Worm (Caenorhabditis elegans): ENCODE data around the gene srx-48.

srx-48 gene

DNA sequence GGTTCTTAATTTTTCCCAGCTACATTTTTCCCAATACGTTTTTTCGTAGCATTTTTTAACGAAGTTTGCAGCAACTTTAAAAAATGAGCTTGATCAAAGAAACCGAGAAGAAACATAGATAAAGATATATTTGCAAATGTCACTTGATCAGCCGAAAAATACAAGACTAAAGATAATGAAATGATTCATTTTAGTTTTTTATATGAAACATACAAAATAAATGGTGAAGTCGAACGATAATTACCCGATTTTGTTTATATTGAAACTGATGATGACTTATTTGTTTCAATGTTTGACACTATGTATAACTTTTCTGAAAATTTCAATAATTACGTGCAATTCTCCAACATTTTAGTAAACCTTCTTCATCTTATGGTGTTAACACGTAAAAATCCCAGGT is 35.2 kb downstream of the srx-48 start, which contains the start of gene srw-22:
Gene srw-22, plus strand, starts transcription at position 301 of the 400 bp plus-strand sequence.
- no peak for TF ChIP-seq mab-5 (tag; optimal IDR thresholded peaks at IDR 0.05)
- TF ChIP-seq ceh-83 (GFP tag; optimal IDR thresholded peaks at IDR 0.05), result no peak
- TF ChIP-seq nhr-28 (tag; optimal IDR thresholded peaks at IDR 0.05), result no peak
- no peak for TF ChIP-seq M03D4.4 (tag; optimal IDR thresholded peaks at IDR 0.05)
- no peak for TF ChIP-seq ceh-43 (GFP tag; optimal IDR thresholded peaks at IDR 0.05)
- TF ChIP-seq nhr-76 (tag; optimal IDR thresholded peaks at IDR 0.05), result no peak
- no peak for TF ChIP-seq mls-2 (tag; optimal IDR thresholded peaks at IDR 0.05)
- TF ChIP-seq unc-62 (GFP tag; optimal IDR thresholded peaks at IDR 0.05), result no peak
- no peak for TF ChIP-seq lsy-2 (tag; optimal IDR thresholded peaks at IDR 0.05)
- TF ChIP-seq elt-1 (tag; optimal IDR thresholded peaks at IDR 0.05; ENCODE audit: borderline replicate concordance, insufficient read depth), result no peak
- no peak for TF ChIP-seq nhr-12 (tag; optimal IDR thresholded peaks at IDR 0.05)
- TF ChIP-seq cnd-1 (tag; optimal IDR thresholded peaks at IDR 0.05), result no peak
- TF ChIP-seq nhr-237 (tag; optimal IDR thresholded peaks at IDR 0.05), result no peak
- TF ChIP-seq zip-8 (tag; optimal IDR thresholded peaks at IDR 0.05), result no peak
- no peak for TF ChIP-seq ceh-39 (tag; optimal IDR thresholded peaks at IDR 0.05)
- no peak for TF ChIP-seq sptf-1 (tag; optimal IDR thresholded peaks at IDR 0.05)
- no peak for TF ChIP-seq elt-3 (tag; optimal IDR thresholded peaks at IDR 0.05)
- TF ChIP-seq unc-39 (tag; optimal IDR thresholded peaks at IDR 0.05), result no peak
- TF ChIP-seq ces-1 (GFP tag; optimal IDR thresholded peaks at IDR 0.05), result no peak

DNA sequence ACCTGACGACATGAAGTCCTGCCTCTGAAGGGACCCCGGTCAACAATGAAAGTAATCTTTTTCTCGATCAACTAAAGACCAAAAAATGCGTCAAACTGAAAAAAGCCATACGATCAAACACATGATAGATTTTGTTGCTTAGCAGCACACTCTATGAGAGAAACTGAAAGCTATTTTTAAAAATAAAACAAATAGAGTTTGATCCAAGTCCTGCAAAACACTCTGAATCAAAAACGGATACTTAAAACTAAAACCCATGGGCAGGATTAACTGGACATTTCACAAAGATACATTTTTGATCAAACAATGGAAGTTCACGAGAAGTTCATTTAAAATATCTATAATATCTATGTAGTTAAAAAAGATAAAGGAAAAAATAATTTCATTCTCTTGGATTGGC is 36.1 kb downstream of the srx-48 start, which contains the start of gene T10H4.13:
Gene T10H4.13, minus strand, starts transcription at position 101 of the 400 bp plus-strand sequence.
- no peak for TF ChIP-seq mab-5 (tag; optimal IDR thresholded peaks at IDR 0.05)
- TF ChIP-seq unc-62 (GFP tag; optimal IDR thresholded peaks at IDR 0.05), result no peak
- TF ChIP-seq ham-2 (GFP tag; optimal IDR thresholded peaks at IDR 0.05), result no peak
- TF ChIP-seq lin-13 (tag; optimal IDR thresholded peaks at IDR 0.05), result no peak
- no peak for TF ChIP-seq hlh-1 (tag; optimal IDR thresholded peaks at IDR 0.05)
- TF ChIP-seq ceh-39 (tag; optimal IDR thresholded peaks at IDR 0.05), result no peak
- no peak for TF ChIP-seq mep-1 (tag; optimal IDR thresholded peaks at IDR 0.05)
- TF ChIP-seq unc-120 (tag; optimal IDR thresholded peaks at IDR 0.05; ENCODE audit: poor library complexity, severe bottlenecking), result no peak
- TF ChIP-seq unc-39 (tag; optimal IDR thresholded peaks at IDR 0.05), result no peak
- TF ChIP-seq nhr-76 (tag; optimal IDR thresholded peaks at IDR 0.05), result no peak
- no peak for TF ChIP-seq flh-1 (GFP tag; optimal IDR thresholded peaks at IDR 0.05)
- TF ChIP-seq nhr-2 (tag; optimal IDR thresholded peaks at IDR 0.05), result no peak
- TF ChIP-seq elt-3 (tag; optimal IDR thresholded peaks at IDR 0.05), result no peak
- no peak for TF ChIP-seq elt-1 (tag; optimal IDR thresholded peaks at IDR 0.05; ENCODE audit: borderline replicate concordance, insufficient read depth)
- no peak for TF ChIP-seq mls-2 (tag; optimal IDR thresholded peaks at IDR 0.05)
- TF ChIP-seq zip-8 (tag; optimal IDR thresholded peaks at IDR 0.05), result no peak
- TF ChIP-seq M03D4.4 (tag; optimal IDR thresholded peaks at IDR 0.05), result no peak

DNA sequence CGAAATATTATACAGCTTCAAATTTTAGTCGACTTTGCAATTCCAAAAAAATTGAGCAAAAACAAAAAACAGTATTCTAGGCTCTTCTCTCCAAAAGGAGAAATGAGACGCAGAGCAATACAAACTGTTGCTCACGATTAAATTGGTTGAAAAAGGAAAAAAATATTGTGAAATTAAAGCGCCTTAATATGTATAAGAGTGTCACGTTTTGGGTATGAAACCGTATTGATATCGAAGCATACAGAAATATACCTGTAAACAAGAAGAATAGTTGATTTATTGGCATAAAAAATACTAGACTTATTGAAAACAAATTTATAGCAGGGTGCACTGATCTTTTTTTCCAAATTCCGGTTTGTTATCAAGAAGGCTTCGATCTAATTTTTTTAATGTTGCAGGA is 37.7 kb downstream of the srx-48 start, which contains the start of gene M01B2.13:
Gene M01B2.13, minus strand, starts transcription at position 101 of the 400 bp plus-strand sequence.
- TF ChIP-seq ces-1 (GFP tag; optimal IDR thresholded peaks at IDR 0.05) (no peak), flh-1 (GFP tag; optimal IDR thresholded peaks at IDR 0.05) (no peak), bed-3 (GFP tag; optimal IDR thresholded peaks at IDR 0.05) (no peak), mep-1 (tag; optimal IDR thresholded peaks at IDR 0.05) (no peak)

DNA sequence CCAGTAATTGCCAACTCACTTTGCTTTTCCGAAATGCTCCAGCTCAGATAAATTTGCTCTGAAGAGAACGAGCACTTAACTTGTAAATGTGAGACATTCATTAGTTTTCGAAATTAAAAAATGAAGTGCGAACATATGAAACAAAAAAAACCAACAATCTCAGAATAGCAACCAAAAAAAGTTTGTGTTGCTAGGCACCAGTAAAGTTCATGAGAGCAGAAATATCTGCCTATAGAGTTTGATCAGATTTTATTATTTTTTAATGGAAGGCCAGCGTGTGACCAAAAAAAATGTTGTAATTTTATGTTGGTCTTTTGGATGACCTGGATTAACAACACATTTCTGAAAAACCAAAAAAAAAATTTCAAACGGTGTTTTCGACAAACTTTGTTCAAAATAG is 39.4 kb downstream of the srx-48 start, which contains the start of gene M01B2.12:
Gene M01B2.12, minus strand, starts transcription at position 101 of the 400 bp plus-strand sequence.
- TF ChIP-seq hlh-1 (tag; optimal IDR thresholded peaks at IDR 0.05) (no peak), nhr-76 (tag; optimal IDR thresholded peaks at IDR 0.05) (no peak), pha-4 (tag; optimal IDR thresholded peaks at IDR 0.05) (no peak), cnd-1 (tag; optimal IDR thresholded peaks at IDR 0.05) (no peak), unc-120 (tag; optimal IDR thresholded peaks at IDR 0.05; ENCODE audit: poor library complexity, severe bottlenecking) (no peak), ceh-83 (GFP tag; optimal IDR thresholded peaks at IDR 0.05) (no peak), ceh-39 (tag; optimal IDR thresholded peaks at IDR 0.05) (no peak), drap-1 (GFP tag; optimal IDR thresholded peaks at IDR 0.05) (no peak), blmp-1 (tag; optimal IDR thresholded peaks at IDR 0.05) (no peak), snpc-4 (tag; optimal IDR thresholded peaks at IDR 0.05) (no peak), lin-32 (GFP tag; optimal IDR thresholded peaks at IDR 0.05) (no peak), nhr-28 (tag; optimal IDR thresholded peaks at IDR 0.05) (no peak), ceh-43 (GFP tag; optimal IDR thresholded peaks at IDR 0.05) (no peak), mab-5 (tag; optimal IDR thresholded peaks at IDR 0.05) (no peak), elt-1 (tag; optimal IDR thresholded peaks at IDR 0.05; ENCODE audit: borderline replicate concordance, insufficient read depth) (no peak), bed-3 (GFP tag; optimal IDR thresholded peaks at IDR 0.05) (no peak)
